Worm (Caenorhabditis elegans) whole organism, L1 larva: ENCODE results near the gene Y71H2AM.25.
"Not testable (repeated sequence)": the region's sequence is repeated elsewhere in the genome, so short reads cannot be mapped to it uniquely, and the experiment has no call there.

Experiments used
- ceh-8 ChIP-seq: fragments of 200-800 bp; sonication (Bioruptor generic); optimal IDR thresholded peaks from 2 replicates; lab custom pipeline; 2018; ENCODE audit warnings: mild to moderate bottlenecking, missing genetic modification characterization, moderate library complexity, missing compliant biosample characterization
- ces-1 ChIP-seq: fragments of 150-350 bp; optimal IDR thresholded peaks from 2 replicates; lab custom pipeline; 2014; ENCODE audit warnings: missing biosample characterization, missing genetic modification reagents, missing genetic modification characterization
- efl-3 ChIP-seq: fragments of 200-800 bp; sonication (Bioruptor generic); optimal IDR thresholded peaks from 2 replicates; lab custom pipeline; 2018; ENCODE audit warnings: mild to moderate bottlenecking, missing genetic modification characterization, missing compliant biosample characterization
- elt-2 ChIP-seq: sonication (generic microtip); optimal IDR thresholded peaks from 2 replicates; lab custom pipeline; 2016; ENCODE audit warnings: missing genetic modification characterization, mild to moderate bottlenecking, inconsistent platforms, missing compliant biosample characterization, missing genetic modification reagents
- fkh-4 ChIP-seq: sonication (generic microtip); optimal IDR thresholded peaks from 2 replicates; lab custom pipeline; 2016; ENCODE audit warnings: missing compliant biosample characterization, missing genetic modification characterization, borderline replicate concordance
- lsy-2 ChIP-seq, 2 experiments: fragments of 150-350 bp; optimal IDR thresholded peaks; 2 replicates each; lab custom pipeline; 2014; ENCODE audit warnings: missing biosample characterization in 2 of 2, missing genetic modification characterization in 2 of 2
- nhr-237 ChIP-seq: fragments of 150-350 bp; optimal IDR thresholded peaks from 2 replicates; lab custom pipeline; 2014; ENCODE audit warnings: missing biosample characterization, missing genetic modification characterization
- nhr-77 ChIP-seq: fragments of 150-350 bp; optimal IDR thresholded peaks from 2 replicates; lab custom pipeline; 2014; ENCODE audit warnings: missing biosample characterization, missing genetic modification characterization

Y71H2AM.25 gene

DNA sequence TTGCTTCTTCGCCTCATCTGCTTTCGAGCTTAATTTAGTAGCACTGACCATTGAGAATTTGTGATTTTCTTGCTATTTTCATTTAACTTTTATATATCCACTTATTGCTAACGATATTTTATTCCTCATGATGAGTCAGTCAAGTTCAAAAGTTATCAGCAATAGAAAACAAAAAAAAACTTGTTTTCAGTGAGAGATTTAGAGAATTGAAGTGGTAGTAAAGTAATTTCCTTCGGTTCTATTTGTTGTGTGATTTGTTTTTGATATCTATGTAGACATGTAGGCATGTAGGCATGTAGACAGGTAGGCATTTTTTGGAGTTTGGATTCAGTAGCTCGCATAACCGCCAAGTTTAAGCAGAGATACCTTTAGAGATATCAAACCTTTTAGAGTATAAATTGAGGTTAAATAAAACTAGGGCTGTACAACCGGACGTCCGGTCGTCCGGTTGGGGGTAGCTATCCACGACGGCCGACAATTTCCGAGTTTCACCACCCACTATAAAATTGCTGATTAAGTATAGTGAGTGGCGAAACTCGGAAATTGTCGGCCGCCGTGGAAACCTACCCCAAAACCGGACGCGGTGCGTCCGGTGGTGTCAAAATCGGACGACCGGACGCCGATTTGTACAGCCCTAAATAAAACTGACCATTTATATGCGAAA is 38.7 kb downstream of the Y71H2AM.25 start, which contains the start of gene Y71H2AR.2:
Gene Y71H2AR.2 (minus strand): TSS at position 51 of the 664 bp plus-strand sequence.
- TF ChIP-seq ces-1 (GFP tag; lab: Kevin White, UChicago): no peak
- no peak for TF ChIP-seq efl-3
- no peak for TF ChIP-seq fkh-4 (tag; lab: Kevin White, UChicago)

DNA sequence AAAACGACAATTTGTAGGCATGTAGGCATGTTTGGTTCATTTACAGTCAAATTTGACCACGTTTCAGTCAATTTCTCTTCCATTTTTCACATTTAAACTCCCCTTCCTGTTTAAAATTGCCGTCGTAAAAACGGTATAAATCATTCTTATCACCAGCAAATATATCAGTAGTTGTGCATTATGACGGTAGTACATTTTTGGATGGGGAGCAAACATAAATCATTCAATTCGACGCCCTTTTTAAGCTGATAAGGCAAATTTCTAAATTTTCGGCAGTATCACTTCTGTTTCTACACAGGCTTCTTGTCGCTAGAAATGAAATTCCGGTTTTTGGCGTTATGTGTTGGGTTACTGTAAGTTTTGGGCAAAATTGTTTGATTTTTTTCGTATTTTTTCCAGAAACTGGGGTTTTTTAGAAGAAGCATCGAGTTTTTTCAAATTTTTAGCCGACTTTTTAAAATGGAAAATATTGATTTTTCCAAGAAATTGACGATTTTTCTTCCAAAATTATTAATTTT is 39.6 kb downstream of the Y71H2AM.25 start, which contains the start of gene H34I24.2:
Gene H34I24.2 (plus strand): TSS at position 189 of the 518 bp plus-strand sequence.
- TF ChIP-seq elt-2 (tag; lab: Kevin White, UChicago) (peak; percentile 23), ceh-8 (GFP tag; lab: Kevin White, UChicago) (no peak)

ce11 chrIII:2846747-2847146 is 44.5 kb downstream of the Y71H2AM.25 start, which contains the start of gene H34I24.1:
H34I24.1 (plus strand) TSS chrIII:2847047.
- not testable (repeated sequence) for TF ChIP-seq lsy-2 (tag; optimal IDR thresholded peaks at IDR 0.05; lab: Kevin White, UChicago); nhr-237; nhr-77 (tag; lab: Kevin White, UChicago)
